Worm (Caenorhabditis elegans) whole organism, late embryonic: Measurements from ENCODE around the gene T04A8.7.

ENCODE experiments used
- K02D7.2 ChIP-seq: sonication (generic microtip); optimal IDR thresholded peaks from 2 replicates; lab custom pipeline; 2017; ENCODE audit warnings: mild to moderate bottlenecking, missing genetic modification characterization, missing compliant biosample characterization
- T23F11.4 ChIP-seq: fragments of 200-800 bp; sonication (Bioruptor generic); optimal IDR thresholded peaks from 2 replicates; lab custom pipeline; 2018; ENCODE audit warnings: mild to moderate bottlenecking, missing genetic modification characterization, missing compliant biosample characterization
- ceh-9 ChIP-seq: sonication (generic microtip); optimal IDR thresholded peaks from 2 replicates; lab custom pipeline; 2016; ENCODE audit warnings: mild to moderate bottlenecking, missing genetic modification characterization, inconsistent platforms, missing compliant biosample characterization
- ets-4 ChIP-seq: sonication (generic microtip); optimal IDR thresholded peaks from 2 replicates; lab custom pipeline; 2016; ENCODE audit warnings: missing genetic modification characterization, missing compliant biosample characterization
- fkh-10 ChIP-seq: fragments of 150-350 bp; optimal IDR thresholded peaks from 2 replicates; lab custom pipeline; 2014; ENCODE audit warnings: missing biosample characterization, missing genetic modification reagents, missing genetic modification characterization
- hlh-30 ChIP-seq: sonication (generic microtip); optimal IDR thresholded peaks from 2 replicates; lab custom pipeline; 2017; ENCODE audit warnings: antibody characterized with exemption, missing genetic modification characterization, missing compliant biosample characterization; ENCODE audit not compliant: insufficient read depth
- nhr-11 ChIP-seq: fragments of 150-350 bp; optimal IDR thresholded peaks from 2 replicates; lab custom pipeline; 2014; ENCODE audit warnings: missing biosample characterization, missing genetic modification characterization
- pros-1 ChIP-seq: fragments of 150-350 bp; optimal IDR thresholded peaks from 2 replicates; lab custom pipeline; 2014; ENCODE audit warnings: missing biosample characterization, missing genetic modification reagents, missing genetic modification characterization
- unc-3 ChIP-seq, 2 experiments: fragments of 200-800 bp in 1 of 2; sonication (Bioruptor generic) in 1 of 2; sonication (generic microtip) in 1 of 2; conservative IDR thresholded peaks in 1 of 2; optimal IDR thresholded peaks in 1 of 2; 2 replicates each; pipeline versions ENCODE4 v1.3.6 to Lab custom; 2016 to 2022; ENCODE audit warnings: missing compliant biosample characterization in 2 of 2, missing genetic modification characterization in 2 of 2, missing genetic modification reagents in 1 of 2

ce11 chrIII:4720620-4721227, 25.6 kb downstream of the T04A8.7 start, which contains the start of gene emb-5:
- TF ChIP-seq hlh-30: no peak
- TF ChIP-seq ets-4 (tag; lab: Kevin White, UChicago): no peak
- TF ChIP-seq K02D7.2: no peak
- no peak for TF ChIP-seq unc-3 (GFP tag; conservative IDR thresholded peaks at IDR 0.05; lab: Robert Waterston, UW)
- TF ChIP-seq unc-3 (tag; optimal IDR thresholded peaks at IDR 0.05; lab: Kevin White, UChicago): no peak
- no peak for TF ChIP-seq nhr-11 (tag; lab: Kevin White, UChicago)
- no peak for TF ChIP-seq ceh-9 (tag; lab: Kevin White, UChicago)
- TF ChIP-seq T23F11.4: no peak
- no peak for TF ChIP-seq pros-1
- TF ChIP-seq fkh-10 (GFP tag; lab: Kevin White, UChicago): no peak
